Fruit fly (Drosophila melanogaster) whole organism, embryonic: ENCODE data around the gene CG8420.
A peak's percentile ranks its signal among the peaks of the same experiment; 100 is the strongest.

Experiments
- Atf3 ChIP-seq: fragments of 200-800 bp; sonication (Bioruptor generic); optimal IDR thresholded peaks from 3 replicates; lab custom pipeline; 2016; ENCODE audit warnings: missing biosample characterization, missing genetic modification characterization
- B-H2 ChIP-seq: fragments of 200-800 bp; sonication (Bioruptor generic); optimal IDR thresholded peaks from 2 replicates; lab custom pipeline; 2018; ENCODE audit warnings: missing biosample characterization, mild to moderate bottlenecking, missing genetic modification characterization
- Bgb ChIP-seq: fragments of 200-800 bp; sonication (Bioruptor generic); IDR thresholded peaks from 2 replicates; pipeline ENCODE4 v1.3.6; 2022; ENCODE audit warnings: missing biosample characterization, missing genetic modification characterization; ENCODE audit not compliant: partially characterized antibody
- CG10366 ChIP-seq: fragments of 200-800 bp; sonication (Bioruptor generic); IDR thresholded peaks from 2 replicates; pipeline ENCODE4 v1.3.6; 2022; ENCODE audit warnings: missing biosample characterization, missing genetic modification characterization
- CG11723 ChIP-seq: fragments of 200-800 bp; sonication (Bioruptor generic); optimal IDR thresholded peaks from 2 replicates; lab custom pipeline; 2017; ENCODE audit warnings: missing biosample characterization, mild to moderate bottlenecking, missing genetic modification characterization
- CG13624 ChIP-seq: fragments of 200-800 bp; sonication (Bioruptor generic); optimal IDR thresholded peaks from 2 replicates; lab custom pipeline; 2016; ENCODE audit warnings: missing biosample characterization, missing genetic modification characterization
- CG1529 ChIP-seq: fragments of 200-800 bp; sonication (Bioruptor generic); optimal IDR thresholded peaks from 3 replicates; lab custom pipeline; 2018; ENCODE audit warnings: missing biosample characterization, missing genetic modification characterization
- CG2712 ChIP-seq: fragments of 200-800 bp; optimal IDR thresholded peaks from 3 replicates; lab custom pipeline; 2019; ENCODE audit warnings: missing biosample characterization, mild to moderate bottlenecking, missing genetic modification characterization, moderate library complexity
- CG30020 ChIP-seq: fragments of 200-800 bp; optimal IDR thresholded peaks from 2 replicates; lab custom pipeline; 2019; ENCODE audit warnings: missing biosample characterization, mild to moderate bottlenecking, missing genetic modification characterization, moderate library complexity
- CG31224 ChIP-seq: fragments of 200-800 bp; sonication (Bioruptor generic); IDR thresholded peaks from 2 replicates; pipeline ENCODE4 v1.3.6; 2022; ENCODE audit warnings: missing biosample characterization, missing genetic modification characterization
- CG6765 ChIP-seq: fragments of 200-800 bp; sonication (Bioruptor generic); optimal IDR thresholded peaks from 3 replicates; lab custom pipeline; 2017; ENCODE audit warnings: missing biosample characterization, mild to moderate bottlenecking, missing genetic modification characterization
- CG7372 ChIP-seq: fragments of 200-800 bp; sonication (Bioruptor generic); IDR thresholded peaks from 2 replicates; pipeline ENCODE4 v1.3.6; 2022; ENCODE audit warnings: missing biosample characterization, missing genetic modification characterization
- CG8290 ChIP-seq, 3 experiments: fragments of 200-800 bp; sonication (Bioruptor generic); optimal IDR thresholded peaks; 2 replicates each; lab custom pipeline; 2016 to 2019; ENCODE audit warnings: missing biosample characterization in 3 of 3, missing genetic modification characterization in 3 of 3, mild to moderate bottlenecking in 2 of 3, moderate library complexity in 1 of 3
- CTCF ChIP-seq: fragments of 200-800 bp; sonication (Bioruptor generic); optimal IDR thresholded peaks from 2 replicates; lab custom pipeline; 2017; ENCODE audit warnings: missing biosample characterization, mild to moderate bottlenecking, missing genetic modification characterization, moderate library complexity
- CrebB ChIP-seq: fragments of 200-800 bp; sonication (Bioruptor generic); optimal IDR thresholded peaks from 3 replicates; lab custom pipeline; 2018; ENCODE audit warnings: missing biosample characterization, mild to moderate bottlenecking, missing genetic modification characterization
- Deaf1 ChIP-seq: fragments of 200-800 bp; optimal IDR thresholded peaks from 3 replicates; lab custom pipeline; 2019; ENCODE audit warnings: missing biosample characterization, mild to moderate bottlenecking, missing genetic modification characterization, moderate library complexity
- Dfd ChIP-seq, 2 experiments: fragments of >200 bp; optimal IDR thresholded peaks; 2 replicates each; lab custom pipeline; 2017; ENCODE audit warnings: missing biosample characterization in 2 of 2, missing genetic modification characterization in 2 of 2
- Dp ChIP-seq: fragments of 200-800 bp; sonication (Bioruptor generic); optimal IDR thresholded peaks from 2 replicates; lab custom pipeline; 2018; ENCODE audit warnings: missing biosample characterization, mild to moderate bottlenecking, missing genetic modification characterization, moderate library complexity
- E2f1 ChIP-seq: fragments of 200-800 bp; sonication (Bioruptor generic); IDR thresholded peaks from 2 replicates; pipeline ENCODE4 v1.3.6; 2022; ENCODE audit warnings: missing biosample characterization, missing genetic modification characterization
- Elba2 ChIP-seq: fragments of 200-800 bp; sonication (Bioruptor generic); optimal IDR thresholded peaks from 3 replicates; lab custom pipeline; 2016; ENCODE audit warnings: missing biosample characterization, missing genetic modification characterization
- GATAe ChIP-seq: fragments of 200-800 bp; sonication (Bioruptor generic); conservative IDR thresholded peaks from 2 replicates; pipeline ENCODE4 v1.3.6; 2022; ENCODE audit warnings: missing biosample characterization, missing genetic modification characterization
- H15 ChIP-seq: fragments of 200-800 bp; sonication (Bioruptor generic); IDR thresholded peaks from 3 replicates; pipeline ENCODE4 v1.3.6; 2022; ENCODE audit warnings: missing biosample characterization, missing genetic modification characterization
- HLH4C ChIP-seq: fragments of 200-800 bp; sonication (Bioruptor generic); IDR thresholded peaks from 3 replicates; pipeline ENCODE4 v1.3.6; 2022; ENCODE audit warnings: missing biosample characterization, missing genetic modification characterization; ENCODE audit not compliant: partially characterized antibody
- HmgZ ChIP-seq: fragments of 200-800 bp; sonication (Bioruptor generic); optimal IDR thresholded peaks from 2 replicates; lab custom pipeline; 2018; ENCODE audit warnings: missing biosample characterization, mild to moderate bottlenecking, missing genetic modification characterization
- MBD-R2 ChIP-seq: fragments of 200-800 bp; sonication (Bioruptor generic); IDR thresholded peaks from 2 replicates; pipeline ENCODE4 v1.3.6; 2022; ENCODE audit warnings: missing biosample characterization, missing genetic modification characterization
- MESR4 ChIP-seq: fragments of 200-800 bp; sonication (Bioruptor generic); optimal IDR thresholded peaks from 2 replicates; lab custom pipeline; 2018; ENCODE audit warnings: missing biosample characterization, mild to moderate bottlenecking, missing genetic modification characterization, moderate library complexity
- NK7.1 ChIP-seq: fragments of 200-800 bp; sonication (Bioruptor generic); optimal IDR thresholded peaks from 3 replicates; lab custom pipeline; 2016; ENCODE audit warnings: missing biosample characterization, missing genetic modification characterization
- Scr ChIP-seq: fragments of 200-800 bp; sonication (Bioruptor generic); IDR thresholded peaks from 2 replicates; pipeline ENCODE4 v1.3.6; 2022; ENCODE audit warnings: missing biosample characterization, missing genetic modification characterization; ENCODE audit not compliant: partially characterized antibody
- Six4 ChIP-seq: fragments of 200-800 bp; sonication (Bioruptor generic); optimal IDR thresholded peaks from 2 replicates; lab custom pipeline; 2016; ENCODE audit warnings: missing biosample characterization, missing genetic modification characterization
- Sox102F ChIP-seq: fragments of 200-800 bp; sonication (Bioruptor generic); optimal IDR thresholded peaks from 2 replicates; lab custom pipeline; 2018; ENCODE audit warnings: missing biosample characterization, mild to moderate bottlenecking, missing genetic modification characterization, moderate library complexity
- Ssrp ChIP-seq: fragments of 200-800 bp; sonication (Bioruptor generic); optimal IDR thresholded peaks from 2 replicates; lab custom pipeline; 2018; ENCODE audit warnings: missing biosample characterization, mild to moderate bottlenecking, missing genetic modification characterization, moderate library complexity
- amos ChIP-seq: fragments of 200-800 bp; sonication (Bioruptor generic); IDR thresholded peaks from 2 replicates; pipeline ENCODE4 v1.3.6; 2022; ENCODE audit warnings: missing biosample characterization, missing genetic modification characterization; ENCODE audit not compliant: partially characterized antibody
- chif ChIP-seq, 2 experiments: fragments of 200-800 bp; sonication (Bioruptor generic); optimal IDR thresholded peaks; 3 replicates each; lab custom pipeline; 2016; ENCODE audit warnings: missing biosample characterization in 2 of 2, missing genetic modification characterization in 2 of 2
- chm ChIP-seq: fragments of 200-800 bp; sonication (Bioruptor generic); IDR thresholded peaks from 2 replicates; pipeline ENCODE4 v1.3.6; 2022; ENCODE audit warnings: missing biosample characterization, missing genetic modification characterization
- ems ChIP-seq: fragments of 200-800 bp; sonication (Bioruptor generic); optimal IDR thresholded peaks from 3 replicates; lab custom pipeline; 2016; ENCODE audit warnings: missing biosample characterization, missing genetic modification characterization
- fd102C ChIP-seq: fragments of 200-800 bp; sonication (Bioruptor generic); optimal IDR thresholded peaks from 2 replicates; lab custom pipeline; 2018; ENCODE audit warnings: missing biosample characterization, mild to moderate bottlenecking, missing genetic modification characterization, moderate library complexity
- hb ChIP-seq: fragments of 200-800 bp; sonication (Bioruptor generic); IDR thresholded peaks from 3 replicates; pipeline ENCODE4 v1.3.6; 2022; ENCODE audit warnings: missing biosample characterization, missing genetic modification characterization; ENCODE audit not compliant: partially characterized antibody
- hbn ChIP-seq: fragments of 200-800 bp; sonication (Bioruptor generic); IDR thresholded peaks from 2 replicates; pipeline ENCODE4 v1.3.6; 2022; ENCODE audit warnings: missing biosample characterization, missing genetic modification characterization; ENCODE audit not compliant: partially characterized antibody
- hkb ChIP-seq, 2 experiments: fragments of 200-800 bp in 1 of 2; fragments of >200 bp in 1 of 2; sonication (Bioruptor generic) in 1 of 2; IDR thresholded peaks in 1 of 2; optimal IDR thresholded peaks in 1 of 2; 2 replicates each; pipeline versions ENCODE4 v1.3.6 to Lab custom; 2017 to 2022; ENCODE audit warnings: missing biosample characterization in 1 of 2, missing genetic modification characterization in 1 of 2
- inv ChIP-seq: fragments of 200-800 bp; sonication (Bioruptor generic); IDR thresholded peaks from 2 replicates; pipeline ENCODE4 v1.3.6; 2022; ENCODE audit warnings: missing biosample characterization, missing genetic modification characterization; ENCODE audit not compliant: partially characterized antibody
- pros ChIP-seq: fragments of 200-800 bp; sonication (Bioruptor generic); optimal IDR thresholded peaks from 3 replicates; lab custom pipeline; 2019; ENCODE audit warnings: missing biosample characterization, mild to moderate bottlenecking, missing genetic modification characterization, moderate library complexity
- pzg ChIP-seq: fragments of 200-800 bp; sonication (Bioruptor generic); optimal IDR thresholded peaks from 3 replicates; lab custom pipeline; 2018; ENCODE audit warnings: missing biosample characterization, mild to moderate bottlenecking, missing genetic modification characterization, moderate library complexity
- sens ChIP-seq: fragments of 200-800 bp; sonication (Bioruptor generic); peaks from one replicate; lab custom pipeline; 2016; ENCODE audit warnings: missing biosample characterization, missing genetic modification characterization
- slp2 ChIP-seq: fragments of 200-800 bp; sonication (Bioruptor generic); optimal IDR thresholded peaks from 2 replicates; lab custom pipeline; 2016; ENCODE audit warnings: missing biosample characterization, missing genetic modification characterization
- stwl ChIP-seq: fragments of 200-800 bp; sonication (Bioruptor generic); optimal IDR thresholded peaks from 3 replicates; lab custom pipeline; 2018; ENCODE audit warnings: missing biosample characterization, mild to moderate bottlenecking, missing genetic modification characterization, moderate library complexity
- tgo ChIP-seq: fragments of 200-800 bp; sonication (Bioruptor generic); IDR thresholded peaks from 3 replicates; pipeline ENCODE4 v1.3.6; 2022; ENCODE audit warnings: missing biosample characterization, missing genetic modification characterization
- trem ChIP-seq: fragments of 200-800 bp; optimal IDR thresholded peaks from 3 replicates; lab custom pipeline; 2019; ENCODE audit warnings: missing biosample characterization, mild to moderate bottlenecking, missing genetic modification characterization, moderate library complexity
- zen ChIP-seq: fragments of 200-800 bp; sonication (Bioruptor generic); optimal IDR thresholded peaks from 3 replicates; lab custom pipeline; 2018; ENCODE audit warnings: missing biosample characterization, mild to moderate bottlenecking, missing genetic modification characterization, moderate library complexity

The CG8420 gene

DNA sequence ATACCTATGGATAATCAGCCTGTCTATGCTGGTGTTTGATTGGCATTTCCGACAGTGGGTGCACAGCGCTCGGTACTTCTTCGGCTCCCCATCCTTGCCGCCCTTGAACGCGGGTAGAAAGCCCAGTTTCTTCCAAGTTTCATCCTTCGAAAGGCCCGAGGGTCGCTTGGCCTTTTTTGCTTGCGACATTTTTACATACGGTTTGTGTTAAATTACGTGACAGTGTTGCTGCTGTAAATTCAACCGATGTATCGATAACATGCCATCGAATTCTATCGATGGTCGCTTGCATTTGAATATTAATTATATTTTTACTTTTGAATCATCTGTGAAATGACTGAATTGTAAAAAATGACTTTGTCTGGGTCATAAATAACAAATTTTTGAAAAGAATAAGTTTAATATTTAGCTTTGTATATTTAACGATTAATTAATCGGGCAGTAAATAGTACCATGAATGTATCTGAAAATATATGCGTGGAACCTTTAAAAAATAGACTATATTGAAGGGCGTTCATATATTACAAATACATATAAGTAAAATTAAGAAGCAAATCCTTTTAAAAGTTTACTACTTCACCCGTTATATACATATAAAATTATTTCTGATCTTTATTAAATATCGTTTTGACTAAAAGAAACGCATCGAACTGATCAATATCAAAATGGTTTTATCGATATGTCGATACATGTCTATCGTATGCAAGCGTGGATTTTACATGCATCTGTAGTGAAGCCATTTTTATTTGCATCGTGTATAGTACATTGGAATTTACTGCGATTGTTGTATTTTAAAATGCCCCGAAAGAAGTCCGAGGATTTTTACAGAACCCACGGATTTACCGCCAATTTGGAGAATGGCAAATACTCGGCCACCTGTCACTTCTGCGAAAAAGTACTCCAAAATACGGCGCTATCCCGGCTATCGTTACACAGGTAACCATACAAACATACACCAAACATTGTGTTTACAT lies 12.1 kb downstream of the CG8420 start, which contains the start of the genes Ibf2 and Ibf1 (continued):
- TF ChIP-seq hkb (optimal IDR thresholded peaks at IDR 0.05; lab: Kevin White, UChicago) (peak; percentile 25), hkb (GFP tag; IDR thresholded peaks at IDR 0.05; lab: Robert Waterston, UW) (no peak), CG11723 (GFP tag; lab: Kevin White, UChicago) (no peak), Atf3 (GFP tag; lab: Kevin White, UChicago) (no peak), CG31224 (no peak), Dfd (GFP tag; optimal IDR thresholded peaks at IDR 0.05; lab: Kevin White, UChicago) (no peak), trem (tag; lab: Kevin White, UChicago) (peak; percentile 23), chif (GFP tag; optimal IDR thresholded peaks at IDR 0.05; lab: Kevin White, UChicago) (no peak), Dp (GFP tag; lab: Kevin White, UChicago) (peak; percentile 63), Elba2 (GFP tag; lab: Kevin White, UChicago) (no peak), slp2 (GFP tag; lab: Kevin White, UChicago) (no peak), H15 (GFP tag; lab: Robert Waterston, UW) (no peak), ems (no peak), CrebB (tag; lab: Kevin White, UChicago) (no peak), tgo (no peak), sens (peak; percentile 56), fd102C (no peak), hb (GFP tag; lab: Robert Waterston, UW) (peak; percentile 82), MESR4 (GFP tag; lab: Kevin White, UChicago) (peak; percentile 59), CTCF (GFP tag; lab: Kevin White, UChicago) (peak; percentile 63), HLH4C (peak; percentile 77), CG7372 (GFP tag; lab: Robert Waterston, UW) (no peak), CG30020 (peak; percentile 14), chm (GFP tag; lab: Robert Waterston, UW) (no peak), MBD-R2 (peak; percentile 58), CG2712 (tag; lab: Kevin White, UChicago) (no peak), CG8290 (GFP tag; optimal IDR thresholded peaks at IDR 0.05; lab: Kevin White, UChicago) (peak; percentile 90), CG8290 (tag; optimal IDR thresholded peaks at IDR 0.05; lab: Kevin White, UChicago) (peak; percentile 66 to 86), HmgZ (tag; lab: Kevin White, UChicago) (peak; percentile 16), CG6765 (GFP tag; lab: Kevin White, UChicago) (no peak), Sox102F (no peak), E2f1 (no peak), stwl (tag; lab: Kevin White, UChicago) (peak; percentile 30), CG10366 (no peak), zen (tag; lab: Kevin White, UChicago) (peak; percentile 35), CG1529 (GFP tag; lab: Kevin White, UChicago) (no peak), Ssrp (tag; lab: Kevin White, UChicago) (no peak), Bgb (peak; percentile 88), hbn (GFP tag; lab: Robert Waterston, UW) (peak; percentile 63; the same call in 1 of the 2 replicates), GATAe (no peak), pros (GFP tag; lab: Kevin White, UChicago) (no peak), inv (GFP tag; lab: Robert Waterston, UW) (peak; percentile 76), Deaf1 (tag; lab: Kevin White, UChicago) (no peak), CG13624 (no peak), NK7.1 (GFP tag; lab: Kevin White, UChicago) (no peak), amos (GFP tag; lab: Robert Waterston, UW) (peak; percentile 87), pzg (GFP tag; lab: Kevin White, UChicago) (peak; percentile 42), Six4 (GFP tag; lab: Kevin White, UChicago) (no peak), B-H2 (GFP tag; lab: Kevin White, UChicago) (no peak), Scr (GFP tag; lab: Robert Waterston, UW) (peak; percentile 85)
